Worm (Caenorhabditis elegans): Measurements from ENCODE around the gene T20D4.7.

- TF ChIP-seq nhr-11 (tag; optimal IDR thresholded peaks at IDR 0.05), result no peak
- TF ChIP-seq lin-38 (GFP tag; IDR thresholded peaks at IDR 0.05), result no peak
- TF ChIP-seq lin-1 (GFP tag; IDR thresholded peaks at IDR 0.05), result no peak
- TF ChIP-seq mep-1 (tag; optimal IDR thresholded peaks at IDR 0.05), result no peak
- TF ChIP-seq pha-4 (GFP tag; IDR thresholded peaks at IDR 0.05), result no peak
- no peak for TF ChIP-seq pha-4 (tag; optimal IDR thresholded peaks at IDR 0.05)
- TF ChIP-seq nhr-28 (tag; optimal IDR thresholded peaks at IDR 0.05), result no peak
Measured at ce11 chrV:3372673-3373072, 36.0 kb upstream of the T20D4.7 start, which contains the start of gene srx-121.
